Worm (Caenorhabditis elegans) whole organism, midembryonic: ENCODE results near the gene dhs-6.

ENCODE experiments used
- klf-2 ChIP-seq: fragments of 200-800 bp; sonication (Bioruptor generic); conservative IDR thresholded peaks from 2 replicates; pipeline ENCODE4 v1.3.6; 2022; ENCODE audit warnings: missing genetic modification reagents, missing genetic modification characterization, missing compliant biosample characterization
- med-1 ChIP-seq: sonication (generic microtip); optimal IDR thresholded peaks from 2 replicates; lab custom pipeline; 2017; ENCODE audit warnings: missing genetic modification characterization, mild to moderate bottlenecking, missing compliant biosample characterization, antibody characterized with exemption, missing genetic modification reagents; ENCODE audit not compliant: insufficient read depth
- ref-1 ChIP-seq: fragments of 200-800 bp; sonication (Bioruptor generic); conservative IDR thresholded peaks from 2 replicates; pipeline ENCODE4 v1.3.6; 2022; ENCODE audit warnings: missing genetic modification reagents, missing genetic modification characterization, missing compliant biosample characterization

- TF ChIP-seq klf-2 (GFP tag; lab: Robert Waterston, UW) (no peak), ref-1 (GFP tag; lab: Robert Waterston, UW) (no peak), med-1 (GFP tag; lab: Kevin White, UChicago) (no peak)
These were observed 40.6 kb upstream of the dhs-6 start, which contains the start of gene fut-3 for ce11 chrII:5659675-5660074.
